Worm (Caenorhabditis elegans) whole organism, L4 larva: ENCODE measurements around the gene gly-12.

Experiments used
- nhr-77 ChIP-seq: fragments of 150-350 bp; optimal IDR thresholded peaks from 2 replicates; lab custom pipeline; 2014; ENCODE audit warnings: missing biosample characterization, missing genetic modification characterization
- tag-97 ChIP-seq: fragments of 200-800 bp; sonication (Bioruptor generic); IDR thresholded peaks from 2 replicates; pipeline ENCODE4 v1.3.6; 2022; ENCODE audit warnings: missing genetic modification characterization, missing compliant biosample characterization
- zfp-3 ChIP-seq: fragments of 200-800 bp; sonication (Bioruptor generic); conservative IDR thresholded peaks from 2 replicates; pipeline ENCODE4 v1.3.6; 2022; ENCODE audit warnings: missing genetic modification reagents, missing genetic modification characterization, missing compliant biosample characterization

- no peak for TF ChIP-seq nhr-77 (tag; lab: Kevin White, UChicago)
- TF ChIP-seq zfp-3: no peak
- TF ChIP-seq tag-97: no peak
These were observed 9.8 kb downstream of the gly-12 start, which contains the start of gene try-14 for ce11 chrX:7495491-7495890.
